Fruit fly (Drosophila melanogaster) whole organism, pupa: ENCODE data around the gene Trf5.

Experiments used
- CG8159 ChIP-seq: fragments of 200-800 bp; sonication (Bioruptor generic); optimal IDR thresholded peaks from 3 replicates; lab custom pipeline; 2018; ENCODE audit warnings: missing biosample characterization, mild to moderate bottlenecking, missing genetic modification characterization, moderate library complexity
- CG8301 ChIP-seq: fragments of 200-800 bp; sonication (Bioruptor generic); optimal IDR thresholded peaks from 2 replicates; lab custom pipeline; 2018; ENCODE audit warnings: missing biosample characterization, mild to moderate bottlenecking, missing genetic modification characterization
- CG9948 ChIP-seq: fragments of 200-800 bp; sonication (Bioruptor generic); optimal IDR thresholded peaks from 2 replicates; lab custom pipeline; 2018; ENCODE audit warnings: missing biosample characterization, mild to moderate bottlenecking, missing genetic modification characterization, moderate library complexity
- D1 ChIP-seq: fragments of 200-800 bp; sonication (Bioruptor generic); optimal IDR thresholded peaks from 2 replicates; lab custom pipeline; 2018; ENCODE audit warnings: missing biosample characterization, mild to moderate bottlenecking, missing genetic modification characterization, moderate library complexity
- EcR ChIP-seq: fragments of 200-800 bp; sonication (Bioruptor generic); optimal IDR thresholded peaks from 3 replicates; lab custom pipeline; 2019; ENCODE audit warnings: missing biosample characterization, missing genetic modification characterization, mild to moderate bottlenecking, moderate library complexity, missing genetic modification reagents
- Ets98B ChIP-seq: fragments of 200-800 bp; sonication (Bioruptor generic); IDR thresholded peaks from 2 replicates; pipeline ENCODE4 v1.3.6; 2022; ENCODE audit warnings: missing biosample characterization, missing genetic modification characterization
- Pif1B ChIP-seq: fragments of 200-800 bp; sonication (Bioruptor generic); optimal IDR thresholded peaks from 3 replicates; lab custom pipeline; 2016; ENCODE audit warnings: missing biosample characterization, missing genetic modification characterization
- Snoo ChIP-seq: fragments of 200-800 bp; sonication (Bioruptor generic); optimal IDR thresholded peaks from 3 replicates; lab custom pipeline; 2017; ENCODE audit warnings: missing biosample characterization, mild to moderate bottlenecking, missing genetic modification characterization, inconsistent platforms
- gl ChIP-seq: fragments of 200-800 bp; sonication (Bioruptor generic); optimal IDR thresholded peaks from 2 replicates; lab custom pipeline; 2018; ENCODE audit warnings: missing biosample characterization, mild to moderate bottlenecking, missing genetic modification characterization

DNA sequence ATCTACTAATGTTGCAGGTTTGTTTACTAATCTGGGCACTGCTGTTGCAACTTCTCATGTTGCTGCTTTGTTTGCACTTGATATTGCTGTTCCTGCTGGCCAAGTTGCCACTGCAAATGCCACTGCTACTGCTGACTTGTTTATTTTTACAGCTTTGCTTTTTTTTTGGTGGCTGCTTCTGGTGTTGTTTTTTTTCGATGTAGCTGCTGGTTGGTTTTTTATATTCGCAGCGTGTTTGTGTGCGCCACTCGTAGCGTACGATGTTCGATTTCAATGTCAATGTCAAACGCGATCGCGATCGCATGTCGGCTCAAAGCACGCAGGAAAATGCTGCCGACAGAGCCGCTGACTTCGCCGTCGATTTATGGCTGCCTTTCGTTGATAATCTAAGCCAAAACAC, 31.6 kb upstream of the Trf5 start:
- no peak for TF ChIP-seq gl (tag; lab: Kevin White, UChicago)
- no peak for TF ChIP-seq CG8159 (tag; lab: Kevin White, UChicago)
- TF ChIP-seq EcR (GFP tag; lab: Kevin White, UChicago): no peak
- TF ChIP-seq CG8301 (tag; lab: Kevin White, UChicago): no peak
- no peak for TF ChIP-seq Pif1B (GFP tag; lab: Kevin White, UChicago)
- TF ChIP-seq CG9948 (tag; lab: Kevin White, UChicago): no peak
- TF ChIP-seq D1: no peak
- no peak for TF ChIP-seq Snoo
- no peak for TF ChIP-seq Ets98B
